Fruit fly (Drosophila melanogaster): Measurements from ENCODE around the gene CG17272.

The CG17272 gene

dm6 chr3R:20830153-20830695 is 6.2 kb upstream of the CG17272 start, which contains the start of gene Adss (continued):
- TF ChIP-seq vfl (GFP tag; optimal IDR thresholded peaks at IDR 0.05) (no peak), BtbVII (GFP tag; optimal IDR thresholded peaks at IDR 0.05) (peak; percentile 43), corto (GFP tag; optimal IDR thresholded peaks at IDR 0.05) (no peak), Dll (GFP tag; IDR thresholded peaks at IDR 0.05; ENCODE audit: partially characterized antibody) (no peak), CG34376 (GFP tag; optimal IDR thresholded peaks at IDR 0.05) (peak; percentile 72), Hsf (GFP tag; optimal IDR thresholded peaks at IDR 0.05) (no peak), bigmax (GFP tag; optimal IDR thresholded peaks at IDR 0.05) (no peak), Mad (GFP tag; optimal IDR thresholded peaks at IDR 0.05) (peak; percentile 51), CG8765 (GFP tag; IDR thresholded peaks at IDR 0.05) (no peak), MTF-1 (GFP tag; optimal IDR thresholded peaks at IDR 0.05; ENCODE audit: borderline replicate concordance) (peak; percentile 63), hkb (optimal IDR thresholded peaks at IDR 0.05) (no peak), hkb (GFP tag; IDR thresholded peaks at IDR 0.05) (peak; percentile 54), CG4854 (GFP tag; optimal IDR thresholded peaks at IDR 0.05) (no peak), kah (GFP tag; optimal IDR thresholded peaks at IDR 0.05) (peak; percentile 19), grau (tag; optimal IDR thresholded peaks at IDR 0.05) (peak; percentile 13), CG17186 (GFP tag; optimal IDR thresholded peaks at IDR 0.05) (peak; percentile 89), CG11398 (GFP tag; optimal IDR thresholded peaks at IDR 0.05) (peak; percentile 47), Sin3A (optimal IDR thresholded peaks at IDR 0.05) (no peak), tap (tag; optimal IDR thresholded peaks at IDR 0.05) (no peak), CG11560 (tag; IDR thresholded peaks at IDR 0.05) (no peak), NFAT (GFP tag; IDR thresholded peaks at IDR 0.05) (peak; percentile 41; the same call in 1 of the 2 replicates), schlank (tag; optimal IDR thresholded peaks at IDR 0.05) (no peak), HHEX (GFP tag; optimal IDR thresholded peaks at IDR 0.05) (no peak), Rx (GFP tag; IDR thresholded peaks at IDR 0.05) (no peak), CG33213 (GFP tag; optimal IDR thresholded peaks at IDR 0.05) (peak; percentile 41), grn (GFP tag; optimal IDR thresholded peaks at IDR 0.05) (peak; percentile 93), Adf1 (GFP tag; IDR thresholded peaks at IDR 0.05) (peak; percentile 34), bbx (GFP tag; IDR thresholded peaks at IDR 0.05; ENCODE audit: partially characterized antibody) (peak; percentile 32; the same call in 1 of the 2 replicates), CG4820 (GFP tag; optimal IDR thresholded peaks at IDR 0.05) (no peak), Camta (GFP tag; optimal IDR thresholded peaks at IDR 0.05) (peak; percentile 15), CG5245 (GFP tag; optimal IDR thresholded peaks at IDR 0.05) (no peak), CG18476 (GFP tag; optimal IDR thresholded peaks at IDR 0.05) (no peak), CG12942 (GFP tag; optimal IDR thresholded peaks at IDR 0.05) (no peak), NC2α (GFP tag; optimal IDR thresholded peaks at IDR 0.05) (peak; percentile 33), CG32532 (GFP tag; IDR thresholded peaks at IDR 0.05) (peak; percentile 60), Sox100B (GFP tag; optimal IDR thresholded peaks at IDR 0.05) (no peak), CG2202 (tag; optimal IDR thresholded peaks at IDR 0.05) (no peak), scrt (GFP tag; optimal IDR thresholded peaks at IDR 0.05) (no peak), CG18011 (GFP tag; optimal IDR thresholded peaks at IDR 0.05) (no peak), CG4707 (GFP tag; optimal IDR thresholded peaks at IDR 0.05) (no peak), CG30403 (GFP tag; optimal IDR thresholded peaks at IDR 0.05) (no peak), CG10267 (tag; optimal IDR thresholded peaks at IDR 0.05) (peak; percentile 18), Usf (GFP tag; optimal IDR thresholded peaks at IDR 0.05) (no peak), Gsc (GFP tag; IDR thresholded peaks at IDR 0.05) (no peak), CG9215 (GFP tag; IDR thresholded peaks at IDR 0.05) (no peak), Stat92E (GFP tag; optimal IDR thresholded peaks at IDR 0.05) (peak in 1 of 3 experiments; percentile 43), CG10321 (GFP tag; IDR thresholded peaks at IDR 0.05) (no peak), br (optimal IDR thresholded peaks at IDR 0.05) (no peak), en (GFP tag; optimal IDR thresholded peaks at IDR 0.05) (no peak), Scr (GFP tag; IDR thresholded peaks at IDR 0.05; ENCODE audit: partially characterized antibody) (peak; percentile 39; the same call in 1 of the 2 replicates), Dp (GFP tag; optimal IDR thresholded peaks at IDR 0.05) (peak; percentile 22), CG11085 (GFP tag; IDR thresholded peaks at IDR 0.05) (no peak)
